Fruit fly (Drosophila melanogaster): ENCODE results near the gene CG17350.
A peak's percentile ranks its signal among the peaks of the same experiment; 100 is the strongest.

CG17350 gene

DNA sequence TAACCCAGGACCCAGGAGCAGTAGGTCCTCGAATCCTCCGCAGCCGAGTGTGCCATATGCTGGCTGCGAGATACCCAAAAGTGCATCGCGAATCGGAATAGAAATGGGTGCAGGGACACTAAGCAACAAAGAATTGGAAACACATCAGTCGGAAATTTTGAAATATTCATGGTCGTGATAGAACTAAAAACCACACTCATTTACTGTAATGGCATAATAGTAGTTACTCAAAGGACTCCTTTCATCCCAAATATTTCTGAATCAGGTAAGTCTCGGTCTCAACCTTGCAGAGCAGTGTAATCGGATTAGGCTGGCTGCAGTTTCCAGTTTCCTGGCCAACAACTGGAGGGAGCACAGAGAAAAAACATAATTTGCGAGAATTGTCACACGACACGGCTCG is 4.6 kb upstream of the CG17350 start:
- TF ChIP-seq Ets96B (tag; optimal IDR thresholded peaks at IDR 0.05) (peak; percentile 40), Eip93F (GFP tag; optimal IDR thresholded peaks at IDR 0.05) (no peak), cyc (GFP tag; optimal IDR thresholded peaks at IDR 0.05) (peak; percentile 26), OdsH (GFP tag; optimal IDR thresholded peaks at IDR 0.05) (peak; percentile 71), CG6163 (GFP tag; IDR thresholded peaks at IDR 0.05) (peak; percentile 84), CG6276 (GFP tag; optimal IDR thresholded peaks at IDR 0.05) (peak; percentile 75), Lpt (GFP tag; optimal IDR thresholded peaks at IDR 0.05) (peak; percentile 51), Eip75B (GFP tag; optimal IDR thresholded peaks at IDR 0.05) (peak; percentile 51), CG7368 (GFP tag; optimal IDR thresholded peaks at IDR 0.05) (peak; percentile 35), CG6854 (GFP tag; optimal IDR thresholded peaks at IDR 0.05) (no peak), Sox15 (GFP tag; optimal IDR thresholded peaks at IDR 0.05) (peak; percentile 15), Hr38 (GFP tag; optimal IDR thresholded peaks at IDR 0.05) (no peak), Sox102F (GFP tag; optimal IDR thresholded peaks at IDR 0.05) (no peak), CG6792 (GFP tag; optimal IDR thresholded peaks at IDR 0.05) (peak; percentile 37), CG31627 (GFP tag; optimal IDR thresholded peaks at IDR 0.05) (peak; percentile 14), Smox (GFP tag; optimal IDR thresholded peaks at IDR 0.05) (peak; percentile 23), fd59A (GFP tag; optimal IDR thresholded peaks at IDR 0.05) (peak; percentile 52), pdm3 (GFP tag; optimal IDR thresholded peaks at IDR 0.05) (peak; percentile 43), CG34406 (GFP tag; optimal IDR thresholded peaks at IDR 0.05) (peak; percentile 37), CG16779 (tag; optimal IDR thresholded peaks at IDR 0.05) (peak; percentile 51), Eip78C (GFP tag) (peak; percentile 76), ss (GFP tag; optimal IDR thresholded peaks at IDR 0.05) (peak; percentile 17 to 45), fkh (GFP tag; optimal IDR thresholded peaks at IDR 0.05) (no peak), eg (GFP tag; IDR thresholded peaks at IDR 0.05) (peak; percentile 84), acj6 (GFP tag; optimal IDR thresholded peaks at IDR 0.05) (peak; percentile 49), dsx (GFP tag; optimal IDR thresholded peaks at IDR 0.05; ENCODE audit: poor library complexity, severe bottlenecking) (peak; percentile 59), CG11902 (GFP tag; optimal IDR thresholded peaks at IDR 0.05) (peak; percentile 5), CG1621 (tag; optimal IDR thresholded peaks at IDR 0.05) (peak; percentile 26), CG4318 (GFP tag; optimal IDR thresholded peaks at IDR 0.05) (peak; percentile 65), CG11294 (GFP tag; IDR thresholded peaks at IDR 0.05) (peak; percentile 35; the same call in 1 of the 2 replicates), Met (GFP tag; optimal IDR thresholded peaks at IDR 0.05) (peak; percentile 25), dac (GFP tag; optimal IDR thresholded peaks at IDR 0.05) (peak; percentile 49), CG8632 (GFP tag; optimal IDR thresholded peaks at IDR 0.05) (peak; percentile 8), CG10631 (GFP tag; optimal IDR thresholded peaks at IDR 0.05) (peak; percentile 69), CG32006 (GFP tag; optimal IDR thresholded peaks at IDR 0.05) (peak; percentile 79), CG3919 (GFP tag; optimal IDR thresholded peaks at IDR 0.05) (peak; percentile 59), net (GFP tag; optimal IDR thresholded peaks at IDR 0.05) (peak; percentile 53), CG9139 (GFP tag; optimal IDR thresholded peaks at IDR 0.05) (no peak), achi (GFP tag; optimal IDR thresholded peaks at IDR 0.05) (peak; percentile 72), vri (GFP tag; optimal IDR thresholded peaks at IDR 0.05) (no peak), Hr4 (GFP tag; optimal IDR thresholded peaks at IDR 0.05) (peak; percentile 68), CG11762 (GFP tag; optimal IDR thresholded peaks at IDR 0.05; ENCODE audit: insufficient read depth) (peak; percentile 54), lz (GFP tag; optimal IDR thresholded peaks at IDR 0.05) (peak; percentile 23), Ets21C (GFP tag; optimal IDR thresholded peaks at IDR 0.05) (peak; percentile 24), CG8319 (GFP tag; optimal IDR thresholded peaks at IDR 0.05) (no peak), Blimp-1 (GFP tag; optimal IDR thresholded peaks at IDR 0.05) (no peak), svp (GFP tag) (peak; percentile 59), Sox14 (GFP tag; optimal IDR thresholded peaks at IDR 0.05) (peak; percentile 51), Hr39 (GFP tag; optimal IDR thresholded peaks at IDR 0.05) (peak; percentile 11), CG15336 (GFP tag; IDR thresholded peaks at IDR 0.05) (peak; percentile 89), salr (GFP tag; optimal IDR thresholded peaks at IDR 0.05) (peak; percentile 53 to 61), CG6808 (GFP tag; optimal IDR thresholded peaks at IDR 0.05) (peak; percentile 54)

All from whole organism, prepupa.